Worm (Caenorhabditis elegans) whole organism, early embryonic: ENCODE data around the gene ins-31.

Experiments used
- B0310.2 ChIP-seq: sonication (generic microtip); optimal IDR thresholded peaks from 2 replicates; lab custom pipeline; 2016; ENCODE audit warnings: mild to moderate bottlenecking, missing genetic modification characterization, missing compliant biosample characterization
- F13C5.2 ChIP-seq: sonication (generic microtip); optimal IDR thresholded peaks from 2 replicates; lab custom pipeline; 2017; ENCODE audit warnings: mild to moderate bottlenecking, missing genetic modification characterization, inconsistent platforms, missing compliant biosample characterization
- aly-1 ChIP-seq: sonication (generic microtip); optimal IDR thresholded peaks from 2 replicates; lab custom pipeline; 2016; ENCODE audit warnings: missing genetic modification characterization, missing compliant biosample characterization
- ama-1 ChIP-seq: fragments of 150-350 bp; optimal IDR thresholded peaks from 2 replicates; lab custom pipeline; 2014
- ceh-13 ChIP-seq: fragments of 200-800 bp; sonication (Bioruptor generic); optimal IDR thresholded peaks from 2 replicates; lab custom pipeline; 2018; ENCODE audit warnings: mild to moderate bottlenecking, missing genetic modification characterization, missing compliant biosample characterization
- ceh-36 ChIP-seq: sonication (generic microtip); optimal IDR thresholded peaks from 2 replicates; lab custom pipeline; 2016; ENCODE audit warnings: missing genetic modification characterization, inconsistent platforms, missing compliant biosample characterization
- ets-7 ChIP-seq: sonication (generic microtip); optimal IDR thresholded peaks from 2 replicates; lab custom pipeline; 2016; ENCODE audit warnings: missing genotype, missing genetic modification characterization, missing compliant biosample characterization
- flt-1 ChIP-seq: fragments of 200-800 bp; sonication (Bioruptor generic); IDR thresholded peaks from 2 replicates; pipeline ENCODE4 v1.3.6; 2022; ENCODE audit warnings: missing genetic modification characterization, missing compliant biosample characterization
- hmbx-1 ChIP-seq: sonication (generic microtip); optimal IDR thresholded peaks from 2 replicates; lab custom pipeline; 2016; ENCODE audit warnings: mild to moderate bottlenecking, missing genetic modification characterization, missing compliant biosample characterization
- hmg-4 ChIP-seq: fragments of 200-800 bp; sonication (Bioruptor generic); optimal IDR thresholded peaks from 2 replicates; lab custom pipeline; 2018; ENCODE audit warnings: mild to moderate bottlenecking, missing genetic modification characterization, missing compliant biosample characterization
- hnd-1 ChIP-seq: sonication (generic microtip); optimal IDR thresholded peaks from 2 replicates; lab custom pipeline; 2016; ENCODE audit warnings: missing genetic modification characterization, missing compliant biosample characterization
- pes-1 ChIP-seq: fragments of 200-800 bp; sonication (Bioruptor generic); IDR thresholded peaks from 2 replicates; pipeline ENCODE4 v1.3.6; 2022; ENCODE audit warnings: missing genetic modification reagents, missing genetic modification characterization, missing compliant biosample characterization
- scrt-1 ChIP-seq: fragments of 200-800 bp; sonication (Bioruptor generic); IDR thresholded peaks from 2 replicates; pipeline ENCODE4 v1.3.6; 2022; ENCODE audit warnings: missing genetic modification characterization, missing compliant biosample characterization
- sea-1 ChIP-seq: fragments of 200-800 bp; sonication (Bioruptor generic); conservative IDR thresholded peaks from 2 replicates; pipeline ENCODE4 v1.3.6; 2022; ENCODE audit warnings: missing genetic modification characterization, missing compliant biosample characterization
- tbx-11 ChIP-seq: fragments of 200-800 bp; sonication (Bioruptor generic); IDR thresholded peaks from 2 replicates; pipeline ENCODE4 v1.3.6; 2022; ENCODE audit warnings: missing genetic modification characterization, missing compliant biosample characterization
- tbx-37 ChIP-seq: fragments of 200-800 bp; sonication (Bioruptor generic); conservative IDR thresholded peaks from 2 replicates; pipeline ENCODE4 v1.3.6; 2022; ENCODE audit warnings: missing genetic modification reagents, missing genetic modification characterization, missing compliant biosample characterization
- tra-4 ChIP-seq: sonication (generic microtip); optimal IDR thresholded peaks from 2 replicates; lab custom pipeline; 2017; ENCODE audit warnings: missing genetic modification characterization, missing compliant biosample characterization

Gene ins-31

ce11 chrII:3100546-3100945 lies 26.3 kb upstream of the ins-31 start, which contains the start of gene srg-24:
Gene srg-24, minus strand, starts transcription at chrII:3100646.
- no peak for TF ChIP-seq hmbx-1 (tag; lab: Kevin White, UChicago)
- TF ChIP-seq ets-7, result no peak
- TF ChIP-seq flt-1 (GFP tag; lab: Robert Waterston, UW), result no peak
- TF ChIP-seq tbx-11, result no peak
- no peak for TF ChIP-seq ceh-13 (GFP tag; lab: Kevin White, UChicago)
- no peak for TF ChIP-seq sea-1 (GFP tag; lab: Robert Waterston, UW)
- no peak for TF ChIP-seq tbx-37 (GFP tag; lab: Robert Waterston, UW)
- TF ChIP-seq scrt-1, result no peak
- TF ChIP-seq ceh-36 (tag; lab: Kevin White, UChicago), result no peak
- no peak for TF ChIP-seq B0310.2 (tag; lab: Kevin White, UChicago)
- no peak for TF ChIP-seq hnd-1
- no peak for TF ChIP-seq ama-1
- no peak for TF ChIP-seq pes-1
- no peak for TF ChIP-seq F13C5.2 (tag; lab: Kevin White, UChicago)
- no peak for TF ChIP-seq hmg-4 (GFP tag; lab: Kevin White, UChicago)
- no peak for TF ChIP-seq tra-4 (tag; lab: Kevin White, UChicago)

ce11 chrII:3102018-3102417 lies 24.8 kb upstream of the ins-31 start, which contains the start of gene clec-121:
Gene clec-121, plus strand, starts transcription at chrII:3102318.
- no peak for TF ChIP-seq aly-1
- no peak for TF ChIP-seq hmbx-1 (tag; lab: Kevin White, UChicago)
- TF ChIP-seq F13C5.2 (tag; lab: Kevin White, UChicago), result no peak
- TF ChIP-seq ceh-36 (tag; lab: Kevin White, UChicago), result no peak

ce11 chrII:3105765-3106164 lies 21.1 kb upstream of the ins-31 start, which contains the start of gene clec-122:
Gene clec-122, plus strand, starts transcription at chrII:3106065.
- TF ChIP-seq ama-1 (no peak), hmbx-1 (tag; lab: Kevin White, UChicago) (no peak), ceh-36 (tag; lab: Kevin White, UChicago) (no peak), tbx-11 (no peak), B0310.2 (tag; lab: Kevin White, UChicago) (no peak), sea-1 (GFP tag; lab: Robert Waterston, UW) (no peak), ets-7 (no peak)

ce11 chrII:3108101-3108500 lies 18.7 kb upstream of the ins-31 start:
- TF ChIP-seq ama-1 (no peak), hnd-1 (no peak), sea-1 (GFP tag; lab: Robert Waterston, UW) (no peak), hmg-4 (GFP tag; lab: Kevin White, UChicago) (no peak), hmbx-1 (tag; lab: Kevin White, UChicago) (no peak), tra-4 (tag; lab: Kevin White, UChicago) (no peak), ceh-13 (GFP tag; lab: Kevin White, UChicago) (no peak), F13C5.2 (tag; lab: Kevin White, UChicago) (no peak), B0310.2 (tag; lab: Kevin White, UChicago) (no peak), pes-1 (no peak), tbx-11 (no peak), tbx-37 (GFP tag; lab: Robert Waterston, UW) (no peak), ceh-36 (tag; lab: Kevin White, UChicago) (no peak), flt-1 (GFP tag; lab: Robert Waterston, UW) (no peak), ets-7 (no peak), aly-1 (no peak), scrt-1 (no peak)

- TF ChIP-seq tra-4 (tag; lab: Kevin White, UChicago) (no peak), flt-1 (GFP tag; lab: Robert Waterston, UW) (no peak), tbx-11 (no peak), tbx-37 (GFP tag; lab: Robert Waterston, UW) (no peak), ceh-36 (tag; lab: Kevin White, UChicago) (no peak), hmg-4 (GFP tag; lab: Kevin White, UChicago) (no peak), F13C5.2 (tag; lab: Kevin White, UChicago) (no peak), hmbx-1 (tag; lab: Kevin White, UChicago) (no peak), scrt-1 (no peak), ama-1 (no peak), ets-7 (no peak), pes-1 (no peak)
These were observed 17.3 kb upstream of the ins-31 start for ce11 chrII:3109533-3109932.

ce11 chrII:3110099-3110498 lies 16.7 kb upstream of the ins-31 start:
- TF ChIP-seq sea-1 (GFP tag; lab: Robert Waterston, UW), result no peak
- no peak for TF ChIP-seq tbx-11
- no peak for TF ChIP-seq ama-1

DNA sequence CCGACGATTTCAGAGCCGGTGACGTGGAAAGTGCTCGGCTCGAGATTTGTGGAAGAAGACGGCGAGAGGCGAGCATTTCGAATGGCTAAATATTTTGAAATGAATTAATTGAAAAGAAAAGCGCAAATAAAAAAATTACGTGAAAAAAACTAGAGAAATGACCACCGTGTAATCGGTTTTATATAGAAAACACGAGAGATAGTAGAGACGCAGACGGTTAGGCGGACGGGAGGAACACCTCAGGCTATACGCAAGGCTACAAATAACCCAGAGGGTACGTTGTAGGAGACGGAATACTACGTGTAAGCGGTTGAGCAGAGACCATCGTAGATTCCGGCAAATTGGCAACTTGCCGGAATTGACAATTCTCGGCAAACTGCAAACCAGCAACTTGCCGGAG lies 15.7 kb upstream of the ins-31 start, which contains the start of gene Y25C1A.13:
TSS of gene Y25C1A.13 (minus strand) at position 101 of the 400 bp plus-strand sequence.
- TF ChIP-seq scrt-1 (no peak), aly-1 (no peak), tbx-37 (GFP tag; lab: Robert Waterston, UW) (no peak), B0310.2 (tag; lab: Kevin White, UChicago) (no peak), ama-1 (no peak), sea-1 (GFP tag; lab: Robert Waterston, UW) (no peak), hmg-4 (GFP tag; lab: Kevin White, UChicago) (no peak), hmbx-1 (tag; lab: Kevin White, UChicago) (no peak), ets-7 (no peak), pes-1 (no peak), F13C5.2 (tag; lab: Kevin White, UChicago) (no peak), ceh-13 (GFP tag; lab: Kevin White, UChicago) (no peak), hnd-1 (no peak), flt-1 (GFP tag; lab: Robert Waterston, UW) (no peak), ceh-36 (tag; lab: Kevin White, UChicago) (no peak)

ce11 chrII:3112313-3112712 lies 14.5 kb upstream of the ins-31 start, which contains the start of gene Y25C1A.2:
Gene Y25C1A.2, plus strand, starts transcription at chrII:3112613.
- no peak for TF ChIP-seq sea-1 (GFP tag; lab: Robert Waterston, UW)
- no peak for TF ChIP-seq ama-1
- no peak for TF ChIP-seq hmbx-1 (tag; lab: Kevin White, UChicago)
- TF ChIP-seq ceh-36 (tag; lab: Kevin White, UChicago), result no peak
- no peak for TF ChIP-seq scrt-1
- no peak for TF ChIP-seq flt-1 (GFP tag; lab: Robert Waterston, UW)
- TF ChIP-seq hmg-4 (GFP tag; lab: Kevin White, UChicago), result no peak
- TF ChIP-seq F13C5.2 (tag; lab: Kevin White, UChicago), result no peak
- TF ChIP-seq ets-7, result no peak
- no peak for TF ChIP-seq B0310.2 (tag; lab: Kevin White, UChicago)
- no peak for TF ChIP-seq ceh-13 (GFP tag; lab: Kevin White, UChicago)
- no peak for TF ChIP-seq aly-1
- no peak for TF ChIP-seq tbx-37 (GFP tag; lab: Robert Waterston, UW)
- no peak for TF ChIP-seq tbx-11
- TF ChIP-seq tra-4 (tag; lab: Kevin White, UChicago), result no peak
- no peak for TF ChIP-seq pes-1
- no peak for TF ChIP-seq hnd-1
